Worm (Caenorhabditis elegans): ENCODE data around the gene puf-3.

The puf-3 gene

DNA sequence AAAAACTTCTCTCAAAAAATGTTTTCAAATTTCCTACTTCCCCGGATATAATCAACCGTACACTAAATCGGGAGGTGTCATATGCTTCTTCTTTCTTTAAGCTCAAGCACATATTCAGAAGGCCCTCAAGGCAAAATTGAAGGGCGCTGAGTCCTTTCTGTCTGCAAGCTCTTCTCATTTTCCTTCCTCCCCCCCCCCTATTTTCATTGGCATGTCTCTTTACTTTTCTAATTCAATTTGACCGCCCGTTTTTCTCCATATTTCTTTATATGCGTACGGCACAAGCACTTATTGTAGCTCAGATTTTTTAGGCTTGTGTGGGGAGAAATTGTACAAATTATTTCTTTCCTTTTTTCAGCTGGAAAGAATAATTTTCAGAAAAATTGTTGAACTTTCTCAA, 43.5 kb upstream of the puf-3 start:
- TF ChIP-seq bed-1 (GFP tag; IDR thresholded peaks at IDR 0.05): no peak
- no peak for TF ChIP-seq nhr-27 (tag; optimal IDR thresholded peaks at IDR 0.05)
- no peak for TF ChIP-seq ceh-40 (GFP tag; IDR thresholded peaks at IDR 0.05)
- TF ChIP-seq lsy-27 (tag; optimal IDR thresholded peaks at IDR 0.05; ENCODE audit: borderline replicate concordance, insufficient read depth): no peak
- TF ChIP-seq cebp-2 (GFP tag; IDR thresholded peaks at IDR 0.05): no peak
- no peak for TF ChIP-seq ztf-3 (GFP tag; optimal IDR thresholded peaks at IDR 0.05)
- TF ChIP-seq ztf-28 (GFP tag; IDR thresholded peaks at IDR 0.05): no peak
- no peak for TF ChIP-seq F52B5.7 (tag; optimal IDR thresholded peaks at IDR 0.05)
- no peak for TF ChIP-seq snpc-4 (GFP tag; optimal IDR thresholded peaks at IDR 0.05)
- no peak for TF ChIP-seq snpc-4 (tag; optimal IDR thresholded peaks at IDR 0.05)
- TF ChIP-seq ztf-18 (tag; optimal IDR thresholded peaks at IDR 0.05): no peak
- no peak for TF ChIP-seq K12H6.12 (tag; optimal IDR thresholded peaks at IDR 0.05)

DNA sequence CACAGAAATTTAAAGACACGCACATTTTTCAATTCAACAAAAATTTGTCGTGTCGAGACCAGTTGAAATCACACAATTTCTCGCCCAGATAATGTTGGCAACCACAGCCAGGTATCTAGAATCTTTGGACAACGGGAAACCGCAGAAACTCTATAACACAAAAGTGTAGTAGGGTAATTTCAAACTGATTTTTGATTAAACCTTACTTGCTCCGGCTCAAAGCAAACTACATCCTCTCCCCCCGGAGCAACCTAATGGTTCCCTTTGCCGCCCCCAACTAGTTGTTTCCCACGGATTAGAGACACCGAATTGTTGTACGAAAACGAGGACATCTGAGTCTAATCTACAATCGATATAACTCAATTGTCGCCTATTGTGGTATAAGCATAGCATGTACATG, 42.4 kb upstream of the puf-3 start:
- TF ChIP-seq attf-6 (GFP tag; IDR thresholded peaks at IDR 0.05) (no peak), dox-1 (GFP tag; IDR thresholded peaks at IDR 0.05) (no peak), F52B5.7 (tag; optimal IDR thresholded peaks at IDR 0.05) (no peak), attf-5 (GFP tag; optimal IDR thresholded peaks at IDR 0.05) (no peak), lin-40 (tag; optimal IDR thresholded peaks at IDR 0.05) (no peak), athp-1 (tag; optimal IDR thresholded peaks at IDR 0.05) (no peak), nfyb-1 (GFP tag; IDR thresholded peaks at IDR 0.05) (no peak), ztf-18 (tag; optimal IDR thresholded peaks at IDR 0.05) (no peak), ztf-28 (GFP tag; IDR thresholded peaks at IDR 0.05) (no peak), hrde-1 (tag; optimal IDR thresholded peaks at IDR 0.05; ENCODE audit: borderline replicate concordance) (no peak), K11D2.4 (GFP tag; IDR thresholded peaks at IDR 0.05) (no peak), lag-1 (GFP tag; IDR thresholded peaks at IDR 0.05) (no peak), Y53F4B.3 (GFP tag; IDR thresholded peaks at IDR 0.05) (no peak), mxl-1 (tag; optimal IDR thresholded peaks at IDR 0.05) (no peak), lin-35 (GFP tag; optimal IDR thresholded peaks at IDR 0.05) (no peak), repo-1 (tag; optimal IDR thresholded peaks at IDR 0.05) (no peak)

DNA sequence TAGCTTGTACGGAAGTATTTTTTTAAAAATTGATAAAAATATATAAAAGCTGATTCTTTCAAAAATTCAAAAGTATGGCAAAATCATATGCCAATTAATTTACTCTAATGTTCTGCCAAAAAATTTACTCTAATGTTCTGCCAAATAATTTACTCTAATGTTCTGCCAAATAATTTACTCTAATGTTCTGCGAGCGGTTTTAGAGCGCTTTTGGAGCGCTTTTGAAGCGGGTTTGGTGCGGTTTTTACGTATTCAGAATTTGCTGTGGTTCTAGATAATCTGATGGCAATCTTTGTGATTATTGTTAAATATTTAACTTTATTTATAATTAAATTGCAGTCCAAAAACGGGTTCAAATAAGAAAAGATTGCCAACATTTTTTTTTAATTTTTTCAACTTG, 37.4 kb upstream of the puf-3 start:
- TF ChIP-seq dox-1 (GFP tag; IDR thresholded peaks at IDR 0.05) (no peak), attf-6 (GFP tag; IDR thresholded peaks at IDR 0.05) (no peak), rec-8 (tag; optimal IDR thresholded peaks at IDR 0.05) (peak in 1 of 2 experiments; percentile 12), B0336.3 (GFP tag; IDR thresholded peaks at IDR 0.05) (no peak), D2030.7 (GFP tag; IDR thresholded peaks at IDR 0.05) (no peak), hlh-12 (tag; optimal IDR thresholded peaks at IDR 0.05) (peak; percentile 61)

- TF ChIP-seq nhr-80 (tag; optimal IDR thresholded peaks at IDR 0.05) (peak; percentile 41), madf-6 (GFP tag; IDR thresholded peaks at IDR 0.05) (no peak)
Measured at ce11 chrIV:13548188-13548587, 36.2 kb upstream of the puf-3 start, which contains the start of gene F52G2.3. Gene F52G2.3, minus strand, starts transcription at chrIV:13548230.

- no peak for TF ChIP-seq nhr-80 (tag; optimal IDR thresholded peaks at IDR 0.05)
- no peak for TF ChIP-seq aptf-3 (GFP tag; IDR thresholded peaks at IDR 0.05)
- TF ChIP-seq Y53G8AR.9 (GFP tag; conservative IDR thresholded peaks at IDR 0.05): no peak
- TF ChIP-seq ztf-22 (GFP tag; optimal IDR thresholded peaks at IDR 0.05): no peak
Measured at ce11 chrIV:13540165-13540564, 28.2 kb upstream of the puf-3 start, which contains the start of gene rsd-2. Gene rsd-2, minus strand, starts transcription at chrIV:13540265.

Measured in whole organism, young adult.